Fruit fly (Drosophila melanogaster): Measurements from ENCODE around the gene Cpr66D.

The Cpr66D gene

dm6 chr3L:8672199-8673059 lies 32.2 kb downstream of the Cpr66D start (continued):
- TF ChIP-seq dmrt99B (tag; optimal IDR thresholded peaks at IDR 0.05) = peak; percentile 5
- no peak for TF ChIP-seq aop (GFP tag; IDR thresholded peaks at IDR 0.05)
- no peak for TF ChIP-seq slp2 (GFP tag; optimal IDR thresholded peaks at IDR 0.05)
- no peak for TF ChIP-seq CG7372 (GFP tag; IDR thresholded peaks at IDR 0.05)
- peak; percentile 17; the same call in 1 of the 2 replicates for TF ChIP-seq E2f1 (GFP tag; IDR thresholded peaks at IDR 0.05)
- TF ChIP-seq sqz (GFP tag; optimal IDR thresholded peaks at IDR 0.05) = no peak
- TF ChIP-seq caup (GFP tag; optimal IDR thresholded peaks at IDR 0.05; ENCODE audit: severe bottlenecking) = peak; percentile 41
- TF ChIP-seq CG13296 (GFP tag; optimal IDR thresholded peaks at IDR 0.05) = peak; percentile 12
- peak; percentile 28 for TF ChIP-seq CG10209 (GFP tag; optimal IDR thresholded peaks at IDR 0.05)
- TF ChIP-seq CG4854 (GFP tag; optimal IDR thresholded peaks at IDR 0.05) = peak; percentile 36
- TF ChIP-seq crc (GFP tag; optimal IDR thresholded peaks at IDR 0.05) = no peak
- peak; percentile 21 for TF ChIP-seq maf-S (GFP tag; optimal IDR thresholded peaks at IDR 0.05)
- peak; percentile 26 for TF ChIP-seq CG10366 (GFP tag; IDR thresholded peaks at IDR 0.05)
- TF ChIP-seq CTCF (GFP tag; optimal IDR thresholded peaks at IDR 0.05) = no peak
- peak; percentile 58 for TF ChIP-seq CG13775 (GFP tag; optimal IDR thresholded peaks at IDR 0.05)
- TF ChIP-seq CG15514 (GFP tag; optimal IDR thresholded peaks at IDR 0.05) = peak; percentile 32
- TF ChIP-seq bsh (GFP tag; optimal IDR thresholded peaks at IDR 0.05) = peak in 1 of 2 experiments; percentile 9
- TF ChIP-seq CG17359 (tag; optimal IDR thresholded peaks at IDR 0.05) = peak; percentile 20
- TF ChIP-seq CG12769 (tag; optimal IDR thresholded peaks at IDR 0.05) = peak; percentile 58
- TF ChIP-seq Kr (GFP tag; optimal IDR thresholded peaks at IDR 0.05) = no peak
- TF ChIP-seq CG17385 (GFP tag; optimal IDR thresholded peaks at IDR 0.05) = peak; percentile 19
- peak; percentile 15 for TF ChIP-seq CG13894 (tag; optimal IDR thresholded peaks at IDR 0.05)
- TF ChIP-seq Doc2 (GFP tag; IDR thresholded peaks at IDR 0.05) = no peak
- no peak for TF ChIP-seq CG11247 (GFP tag; IDR thresholded peaks at IDR 0.05)
- TF ChIP-seq CG12744 (GFP tag; optimal IDR thresholded peaks at IDR 0.05) = no peak
- TF ChIP-seq Hr51 (GFP tag; optimal IDR thresholded peaks at IDR 0.05) = peak in 1 of 2 experiments; percentile 65
- TF ChIP-seq rib (GFP tag; IDR thresholded peaks at IDR 0.05) = peak; percentile 80
- no peak for TF ChIP-seq CG17186 (GFP tag; optimal IDR thresholded peaks at IDR 0.05)
- peak; percentile 59 for TF ChIP-seq Fer3 (tag; optimal IDR thresholded peaks at IDR 0.05)
- no peak for TF ChIP-seq br (optimal IDR thresholded peaks at IDR 0.05)
- peak; percentile 72 for TF ChIP-seq CG9932 (GFP tag; IDR thresholded peaks at IDR 0.05)
- peak; percentile 73; the same call in 1 of the 4 replicates for TF ChIP-seq chinmo (GFP tag; IDR thresholded peaks at IDR 0.05; ENCODE audit: partially characterized antibody)
- peak; percentile 28 for TF ChIP-seq CG7556 (GFP tag; optimal IDR thresholded peaks at IDR 0.05)
- TF ChIP-seq CG17361 (GFP tag; IDR thresholded peaks at IDR 0.05) = no peak
- TF ChIP-seq NfI (GFP tag; optimal IDR thresholded peaks at IDR 0.05) = peak; percentile 25
- TF ChIP-seq tna (GFP tag; IDR thresholded peaks at IDR 0.05; ENCODE audit: partially characterized antibody) = no peak
- TF ChIP-seq Xbp1 (GFP tag; optimal IDR thresholded peaks at IDR 0.05) = peak; percentile 19
- TF ChIP-seq CG9437 (GFP tag; optimal IDR thresholded peaks at IDR 0.05) = no peak
- peak; percentile 45 for TF ChIP-seq CG14014 (GFP tag; IDR thresholded peaks at IDR 0.05)
- peak; percentile 65 for TF ChIP-seq pho (GFP tag; optimal IDR thresholded peaks at IDR 0.05)
- TF ChIP-seq sug (tag; optimal IDR thresholded peaks at IDR 0.05) = peak; percentile 69
- TF ChIP-seq lilli (GFP tag; optimal IDR thresholded peaks at IDR 0.05) = peak; percentile 67
- TF ChIP-seq Trl (optimal IDR thresholded peaks at IDR 0.05) = peak; percentile 57 to 59
- peak; percentile 33 for TF ChIP-seq Trl (GFP tag; optimal IDR thresholded peaks at IDR 0.05)
- 0 out of 2 replicates have a peak, but pooled peaks have one; percentile 25 for TF ChIP-seq CG14667 (GFP tag; IDR thresholded peaks at IDR 0.05)
- no peak for TF ChIP-seq CG9609 (GFP tag; optimal IDR thresholded peaks at IDR 0.05)
- peak; percentile 27; the same call in 1 of the 2 replicates for TF ChIP-seq stc (GFP tag; IDR thresholded peaks at IDR 0.05)
- TF ChIP-seq D19B (GFP tag; optimal IDR thresholded peaks at IDR 0.05) = peak; percentile 39
- TF ChIP-seq CG12155 (GFP tag; optimal IDR thresholded peaks at IDR 0.05) = peak; percentile 35
